Worm (Caenorhabditis elegans) whole organism, L1 larva: ENCODE results near the gene M03F8.6.
A peak's percentile ranks its signal among the peaks of the same experiment; 100 is the strongest.

Experiments
- C04F5.9 ChIP-seq: sonication (generic microtip); optimal IDR thresholded peaks from 2 replicates; lab custom pipeline; 2016; ENCODE audit warnings: missing genetic modification characterization, missing compliant biosample characterization
- C34B4.2 ChIP-seq: sonication (generic microtip); optimal IDR thresholded peaks from 2 replicates; lab custom pipeline; 2017; ENCODE audit warnings: mild to moderate bottlenecking, missing genetic modification characterization, missing compliant biosample characterization
- F16B12.6 ChIP-seq: fragments of 150-350 bp; optimal IDR thresholded peaks from 2 replicates; lab custom pipeline; 2014; ENCODE audit warnings: missing biosample characterization, missing genetic modification characterization
- Y116A8C.19 ChIP-seq: sonication (generic microtip); optimal IDR thresholded peaks from 2 replicates; lab custom pipeline; 2016; ENCODE audit warnings: missing compliant biosample characterization, missing genetic modification characterization, borderline replicate concordance
- aha-1 ChIP-seq: fragments of 150-350 bp; optimal IDR thresholded peaks from 2 replicates; lab custom pipeline; 2014; ENCODE audit warnings: missing biosample characterization, missing genetic modification characterization
- alr-1 ChIP-seq: fragments of 200-800 bp; sonication (Bioruptor generic); optimal IDR thresholded peaks from 2 replicates; lab custom pipeline; 2018; ENCODE audit warnings: borderline replicate concordance, mild to moderate bottlenecking, missing genetic modification characterization, missing compliant biosample characterization
- aly-2 ChIP-seq: fragments of 150-350 bp; optimal IDR thresholded peaks from 2 replicates; lab custom pipeline; 2014; ENCODE audit warnings: missing biosample characterization, missing genetic modification characterization
- ama-1 ChIP-seq: fragments of 150-350 bp; optimal IDR thresholded peaks from 2 replicates; lab custom pipeline; 2014
- blmp-1 ChIP-seq: fragments of 150-350 bp; optimal IDR thresholded peaks from 2 replicates; lab custom pipeline; 2014; ENCODE audit warnings: missing biosample characterization, missing genetic modification characterization
- ceh-8 ChIP-seq: fragments of 200-800 bp; sonication (Bioruptor generic); optimal IDR thresholded peaks from 2 replicates; lab custom pipeline; 2018; ENCODE audit warnings: mild to moderate bottlenecking, missing genetic modification characterization, moderate library complexity, missing compliant biosample characterization
- ceh-82 ChIP-seq, 3 experiments: fragments of 150-350 bp in 1 of 3; sonication (generic microtip) in 2 of 3; optimal IDR thresholded peaks; 2 replicates each; lab custom pipeline; 2014 to 2017; ENCODE audit warnings: missing biosample characterization in 3 of 3, missing genetic modification characterization in 3 of 3
- ceh-90 ChIP-seq: sonication (generic microtip); optimal IDR thresholded peaks from 2 replicates; lab custom pipeline; 2016; ENCODE audit warnings: missing genetic modification characterization, missing compliant biosample characterization
- ces-1 ChIP-seq: fragments of 150-350 bp; optimal IDR thresholded peaks from 2 replicates; lab custom pipeline; 2014; ENCODE audit warnings: missing biosample characterization, missing genetic modification reagents, missing genetic modification characterization
- dpl-1 ChIP-seq, 3 experiments: fragments of 150-350 bp in 2 of 3; sonication (generic microtip) in 1 of 3; optimal IDR thresholded peaks; 2 replicates each; lab custom pipeline; 2014 to 2017; ENCODE audit warnings: missing biosample characterization in 3 of 3, missing genetic modification characterization in 3 of 3, missing genetic modification reagents in 3 of 3
- dsc-1 ChIP-seq: sonication (generic microtip); optimal IDR thresholded peaks from 2 replicates; lab custom pipeline; 2016; ENCODE audit warnings: mild to moderate bottlenecking, missing genetic modification characterization, missing compliant biosample characterization
- efl-1 ChIP-seq, 4 experiments: fragments of 150-350 bp; optimal IDR thresholded peaks in 3 of 4; peaks in 1 of 4; 1 replicate in 1 of 4; 2 replicates in 3 of 4; lab custom pipeline; 2014; ENCODE audit warnings: missing biosample characterization in 2 of 4, missing genetic modification characterization in 2 of 4, missing genetic modification reagents in 2 of 4
- egl-27 ChIP-seq, 2 experiments: fragments of 150-350 bp in 1 of 2; sonication (generic microtip); optimal IDR thresholded peaks; 3 replicates each; lab custom pipeline; 2017 to 2018; ENCODE audit warnings: missing biosample characterization in 2 of 2, missing genetic modification characterization in 2 of 2, missing genetic modification reagents in 2 of 2
- elt-2 ChIP-seq: sonication (generic microtip); optimal IDR thresholded peaks from 2 replicates; lab custom pipeline; 2016; ENCODE audit warnings: missing genetic modification characterization, mild to moderate bottlenecking, inconsistent platforms, missing compliant biosample characterization, missing genetic modification reagents
- fkh-10 ChIP-seq: sonication (generic microtip); optimal IDR thresholded peaks from 2 replicates; lab custom pipeline; 2017; ENCODE audit warnings: missing biosample characterization, missing genetic modification reagents, missing genetic modification characterization
- fkh-4 ChIP-seq: sonication (generic microtip); optimal IDR thresholded peaks from 2 replicates; lab custom pipeline; 2016; ENCODE audit warnings: missing compliant biosample characterization, missing genetic modification characterization, borderline replicate concordance
- grh-1 ChIP-seq: fragments of 200-800 bp; sonication (Bioruptor generic); IDR thresholded peaks from 2 replicates; pipeline ENCODE4 v1.3.6; 2022; ENCODE audit warnings: missing genetic modification reagents, missing genetic modification characterization, missing compliant biosample characterization
- hlh-4 ChIP-seq: sonication (generic microtip); optimal IDR thresholded peaks from 2 replicates; lab custom pipeline; 2016; ENCODE audit warnings: mild to moderate bottlenecking, missing genetic modification characterization, missing compliant biosample characterization
- hpl-2 ChIP-seq: fragments of 150-350 bp; optimal IDR thresholded peaks from 2 replicates; lab custom pipeline; 2014; ENCODE audit warnings: missing biosample characterization, missing genetic modification reagents, missing genetic modification characterization
- irx-1 ChIP-seq: sonication (generic microtip); optimal IDR thresholded peaks from 2 replicates; lab custom pipeline; 2016; ENCODE audit warnings: missing genetic modification characterization, missing compliant biosample characterization
- lin-13 ChIP-seq: fragments of 150-350 bp; optimal IDR thresholded peaks from 2 replicates; lab custom pipeline; 2014; ENCODE audit warnings: missing biosample characterization, missing genetic modification reagents, missing genetic modification characterization
- lin-15B ChIP-seq: fragments of 150-350 bp; sonication (generic microtip); optimal IDR thresholded peaks from 3 replicates; lab custom pipeline; 2014; ENCODE audit warnings: missing biosample characterization, missing genetic modification characterization
- lin-35 ChIP-seq, 2 experiments: fragments of 150-350 bp; optimal IDR thresholded peaks; 2 replicates each; lab custom pipeline; 2014; ENCODE audit warnings: missing biosample characterization in 2 of 2, missing genetic modification characterization in 2 of 2, missing genetic modification reagents in 2 of 2
- lin-39 ChIP-seq: fragments of 150-350 bp; optimal IDR thresholded peaks from 2 replicates; lab custom pipeline; 2014; ENCODE audit warnings: missing biosample characterization, missing genetic modification reagents, missing genetic modification characterization
- lir-3 ChIP-seq: sonication (generic microtip); optimal IDR thresholded peaks from 2 replicates; lab custom pipeline; 2016; ENCODE audit warnings: mild to moderate bottlenecking, missing genetic modification characterization, moderate library complexity, missing compliant biosample characterization; ENCODE audit not compliant: poor library complexity
- lsy-2 ChIP-seq, 2 experiments: fragments of 150-350 bp; optimal IDR thresholded peaks; 2 replicates each; lab custom pipeline; 2014; ENCODE audit warnings: missing biosample characterization in 2 of 2, missing genetic modification characterization in 2 of 2
- mab-9 ChIP-seq: fragments of 200-800 bp; sonication (Bioruptor generic); IDR thresholded peaks from 2 replicates; pipeline ENCODE4 v1.3.6; 2022; ENCODE audit warnings: missing genetic modification reagents, missing genetic modification characterization, missing compliant biosample characterization
- mdl-1 ChIP-seq, 2 experiments: fragments of 150-350 bp; optimal IDR thresholded peaks; 2 replicates each; lab custom pipeline; 2014 to 2017; ENCODE audit warnings: missing biosample characterization in 2 of 2, missing genetic modification characterization in 2 of 2, inconsistent platforms in 1 of 2
- mep-1 ChIP-seq: fragments of 150-350 bp; optimal IDR thresholded peaks from 2 replicates; lab custom pipeline; 2014; ENCODE audit warnings: missing biosample characterization, missing genetic modification characterization
- nhr-12 ChIP-seq: sonication (generic microtip); optimal IDR thresholded peaks from 2 replicates; lab custom pipeline; 2017; ENCODE audit warnings: missing biosample characterization, missing genetic modification characterization
- nhr-19 ChIP-seq: fragments of 200-800 bp; sonication (Bioruptor generic); conservative IDR thresholded peaks from 2 replicates; pipeline ENCODE4 v1.3.6; 2022; ENCODE audit warnings: missing genetic modification characterization, missing compliant biosample characterization
- nhr-71 ChIP-seq: sonication (generic microtip); optimal IDR thresholded peaks from 2 replicates; lab custom pipeline; 2016; ENCODE audit warnings: mild to moderate bottlenecking, missing genetic modification characterization, moderate library complexity, missing compliant biosample characterization
- nhr-84 ChIP-seq: sonication (generic microtip); optimal IDR thresholded peaks from 2 replicates; lab custom pipeline; 2017; ENCODE audit warnings: missing biosample characterization, missing genetic modification characterization
- nhr-85 ChIP-seq: sonication (generic microtip); peaks from one replicate; lab custom pipeline; 2016; ENCODE audit warnings: missing genetic modification characterization, inconsistent platforms, missing compliant biosample characterization
- rnt-1 ChIP-seq: sonication (generic microtip); optimal IDR thresholded peaks from 2 replicates; lab custom pipeline; 2016; ENCODE audit warnings: mild to moderate bottlenecking, missing genetic modification characterization, moderate library complexity, missing compliant biosample characterization
- skn-1 ChIP-seq: fragments of 150-350 bp; optimal IDR thresholded peaks from 2 replicates; lab custom pipeline; 2014; ENCODE audit warnings: missing biosample characterization, missing genetic modification characterization
- snu-23 ChIP-seq: sonication (generic microtip); optimal IDR thresholded peaks from 2 replicates; lab custom pipeline; 2016; ENCODE audit warnings: missing genetic modification characterization, missing compliant biosample characterization
- sup-37 ChIP-seq: fragments of 200-800 bp; sonication (Bioruptor generic); optimal IDR thresholded peaks from 2 replicates; lab custom pipeline; 2018; ENCODE audit warnings: mild to moderate bottlenecking, missing genetic modification characterization, missing compliant biosample characterization
- swsn-7 ChIP-seq: sonication (generic microtip); optimal IDR thresholded peaks from 2 replicates; lab custom pipeline; 2016; ENCODE audit warnings: missing genetic modification characterization, missing compliant biosample characterization
- tbx-2 ChIP-seq: sonication (generic microtip); optimal IDR thresholded peaks from 2 replicates; lab custom pipeline; 2016; ENCODE audit warnings: missing genetic modification characterization, missing compliant biosample characterization
- tlp-1 ChIP-seq: fragments of 150-350 bp; optimal IDR thresholded peaks from 2 replicates; lab custom pipeline; 2014; ENCODE audit warnings: missing biosample characterization, missing genetic modification characterization
- unc-30 ChIP-seq: sonication (generic microtip); optimal IDR thresholded peaks from 2 replicates; lab custom pipeline; 2017; ENCODE audit warnings: missing biosample characterization, missing genetic modification characterization
- unc-86 ChIP-seq: sonication (generic microtip); optimal IDR thresholded peaks from 2 replicates; lab custom pipeline; 2016; ENCODE audit warnings: missing genetic modification characterization, missing compliant biosample characterization
- vab-15 ChIP-seq: sonication (generic microtip); optimal IDR thresholded peaks from 2 replicates; lab custom pipeline; 2017; ENCODE audit warnings: missing genotype, mild to moderate bottlenecking, missing genetic modification characterization, missing compliant biosample characterization
- xbp-1 ChIP-seq: sonication (generic microtip); optimal IDR thresholded peaks from 2 replicates; lab custom pipeline; 2016; ENCODE audit warnings: missing genetic modification characterization, missing compliant biosample characterization
- zag-1 ChIP-seq: fragments of 150-350 bp; optimal IDR thresholded peaks from 2 replicates; lab custom pipeline; 2014; ENCODE audit warnings: missing biosample characterization, missing genetic modification characterization
- ztf-11 ChIP-seq, 2 experiments: sonication (generic microtip); optimal IDR thresholded peaks; 2 replicates each; lab custom pipeline; 2016 to 2017; ENCODE audit warnings: missing genetic modification characterization in 2 of 2, missing biosample characterization in 1 of 2, missing compliant biosample characterization in 1 of 2
- ztf-4 ChIP-seq: fragments of 150-350 bp; optimal IDR thresholded peaks from 2 replicates; lab custom pipeline; 2014; ENCODE audit warnings: missing biosample characterization, missing genetic modification characterization

The M03F8.6 gene

ce11 chrV:5964658-5965178 is 10.1 kb upstream of the M03F8.6 start (continued):
- TF ChIP-seq dsc-1 (no peak), hpl-2 (GFP tag; lab: Kevin White, UChicago) (no peak), fkh-4 (tag; lab: Kevin White, UChicago) (no peak), nhr-12 (tag; lab: Kevin White, UChicago) (no peak), lin-13 (GFP tag; lab: Kevin White, UChicago) (no peak), mab-9 (no peak), vab-15 (tag; lab: Kevin White, UChicago) (no peak), tlp-1 (tag; lab: Kevin White, UChicago) (no peak), lir-3 (tag; lab: Kevin White, UChicago) (no peak), ztf-4 (no peak), skn-1 (tag; lab: Kevin White, UChicago) (no peak), ama-1 (lab: Kevin White, UChicago) (no peak), fkh-10 (peak; percentile 13), C04F5.9 (tag; lab: Kevin White, UChicago) (no peak), zag-1 (tag; lab: Kevin White, UChicago) (no peak), sup-37 (no peak), C34B4.2 (tag; lab: Kevin White, UChicago) (no peak), swsn-7 (tag; lab: Kevin White, UChicago) (peak; percentile 11), nhr-84 (tag; lab: Kevin White, UChicago) (no peak), lin-39 (no peak), aha-1 (tag; lab: Kevin White, UChicago) (no peak), rnt-1 (tag; lab: Kevin White, UChicago) (peak; percentile 44), egl-27 (tag; optimal IDR thresholded peaks at IDR 0.05; lab: Kevin White, UChicago) (no peak), ceh-8 (no peak), unc-30 (tag; lab: Kevin White, UChicago) (no peak), grh-1 (no peak), dpl-1 (GFP tag; optimal IDR thresholded peaks at IDR 0.05; lab: Kevin White, UChicago) (no peak), elt-2 (tag; lab: Kevin White, UChicago) (no peak), ceh-82 (tag; optimal IDR thresholded peaks at IDR 0.05; lab: Kevin White, UChicago) (peak in 1 of 3 experiments; percentile 4), unc-86 (tag; lab: Kevin White, UChicago) (no peak), lin-15B (tag; lab: Kevin White, UChicago) (no peak), Y116A8C.19 (no peak), mdl-1 (tag; optimal IDR thresholded peaks at IDR 0.05; lab: Kevin White, UChicago) (no peak), ceh-90 (no peak), ces-1 (GFP tag; lab: Kevin White, UChicago) (no peak), hlh-4 (tag; lab: Kevin White, UChicago) (no peak), nhr-19 (GFP tag; lab: Robert Waterston, UW) (no peak), tbx-2 (no peak), aly-2 (tag; lab: Kevin White, UChicago) (no peak)

ce11 chrV:5963696-5964095 is 9.0 kb upstream of the M03F8.6 start, which contains the start of gene pcm-1:
Gene pcm-1 (minus strand): TSS chrV:5963882.
- TF ChIP-seq lsy-2 (tag; optimal IDR thresholded peaks at IDR 0.05; lab: Kevin White, UChicago) = peak; percentile 5 to 37
- no peak for TF ChIP-seq xbp-1
- peak in 1 of 3 experiments; percentile 34 for TF ChIP-seq dpl-1 (GFP tag; optimal IDR thresholded peaks at IDR 0.05; lab: Kevin White, UChicago)
- TF ChIP-seq blmp-1 (tag; lab: Kevin White, UChicago) = peak; percentile 40
- peak; percentile 2 for TF ChIP-seq rnt-1 (tag; lab: Kevin White, UChicago)
- peak; percentile 19 for TF ChIP-seq swsn-7 (tag; lab: Kevin White, UChicago)
- no peak for TF ChIP-seq F16B12.6
- TF ChIP-seq ztf-11 (tag; optimal IDR thresholded peaks at IDR 0.05; lab: Kevin White, UChicago) = no peak
- TF ChIP-seq efl-1 (optimal IDR thresholded peaks at IDR 0.05; lab: Kevin White, UChicago) = peak; percentile 52 to 55
- TF ChIP-seq efl-1 (GFP tag; optimal IDR thresholded peaks at IDR 0.05 in 1 of 2; lab: Kevin White, UChicago) = peak in 1 of 2 experiments; percentile 28
- no peak for TF ChIP-seq Y116A8C.19
- peak; percentile 11 for TF ChIP-seq mep-1 (tag; lab: Kevin White, UChicago)
- peak; percentile 16 for TF ChIP-seq nhr-71 (tag; lab: Kevin White, UChicago)
- TF ChIP-seq mab-9 = no peak
- TF ChIP-seq irx-1 (tag; lab: Kevin White, UChicago) = no peak
- TF ChIP-seq dsc-1 = peak; percentile 1
- TF ChIP-seq alr-1 (tag; lab: Kevin White, UChicago) = no peak
- TF ChIP-seq tlp-1 (tag; lab: Kevin White, UChicago) = no peak
- TF ChIP-seq nhr-85 = peak; percentile 4
- TF ChIP-seq snu-23 (GFP tag; lab: Kevin White, UChicago) = peak; percentile 45
- TF ChIP-seq ama-1 (lab: Kevin White, UChicago) = no peak
- TF ChIP-seq lin-35 (GFP tag; optimal IDR thresholded peaks at IDR 0.05; lab: Kevin White, UChicago) = peak in 1 of 2 experiments; percentile 22
